Fruit fly (Drosophila melanogaster): ENCODE data around the gene CG17600.

The CG17600 gene

DNA sequence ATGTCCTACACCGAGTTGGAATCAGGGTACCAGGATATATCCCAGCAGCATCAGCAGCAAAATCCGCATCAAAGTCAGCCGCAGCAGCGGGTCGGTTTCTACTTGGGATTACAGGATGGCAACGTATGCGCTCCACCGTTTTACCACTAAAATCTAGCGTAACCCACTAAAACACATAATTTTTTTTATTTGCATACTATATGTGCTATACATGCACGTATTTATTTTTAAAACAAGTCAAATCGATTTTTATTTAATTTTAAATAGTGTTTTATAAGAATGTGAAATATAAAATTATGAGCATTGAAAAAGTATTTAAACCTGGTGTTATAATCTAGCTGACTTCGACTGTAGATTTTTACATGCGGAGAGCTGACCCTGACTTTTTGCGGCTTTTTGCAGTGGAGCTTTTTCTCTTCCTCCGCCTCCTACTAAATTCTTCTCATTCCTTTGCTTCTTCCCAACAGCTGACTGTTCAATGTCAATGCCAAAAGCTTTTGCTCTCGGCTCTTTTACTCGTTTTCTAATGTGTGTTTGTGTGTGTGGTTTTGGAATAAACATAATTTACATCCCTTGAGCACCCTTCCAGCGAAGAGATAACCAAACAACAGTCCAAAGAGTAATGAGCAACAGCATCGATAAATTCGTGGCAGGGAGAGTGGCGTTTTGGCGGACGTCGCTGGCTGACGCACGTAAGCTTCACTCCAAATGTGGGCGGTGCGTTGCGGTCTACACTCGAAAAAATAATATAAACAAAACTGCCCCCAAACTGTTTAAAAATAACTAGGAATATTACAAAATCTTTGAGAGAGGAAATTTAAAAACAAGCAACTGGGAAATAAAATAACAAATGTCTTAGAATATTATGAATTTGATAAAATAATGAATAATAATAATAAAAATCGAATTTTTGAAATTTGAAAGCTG, 27.1 kb upstream of the CG17600 start (continued):
- TF ChIP-seq ttk (GFP tag; IDR thresholded peaks at IDR 0.05) (peak; percentile 41; the same call in 1 of the 2 replicates), CG6765 (GFP tag; optimal IDR thresholded peaks at IDR 0.05) (no peak), Dfd (GFP tag; optimal IDR thresholded peaks at IDR 0.05) (no peak), CG7839 (tag; optimal IDR thresholded peaks at IDR 0.05) (peak; percentile 59), CG14050 (GFP tag; IDR thresholded peaks at IDR 0.05) (no peak), Optix (GFP tag; IDR thresholded peaks at IDR 0.05) (no peak), vvl (GFP tag; IDR thresholded peaks at IDR 0.05) (peak; percentile 56; the same call in 1 of the 2 replicates), Pdp1 (GFP tag; optimal IDR thresholded peaks at IDR 0.05) (no peak), tio (GFP tag; optimal IDR thresholded peaks at IDR 0.05) (no peak), CG10565 (GFP tag; optimal IDR thresholded peaks at IDR 0.05) (no peak), trh (GFP tag; optimal IDR thresholded peaks at IDR 0.05) (no peak), Rx (GFP tag; IDR thresholded peaks at IDR 0.05) (no peak), Scr (GFP tag; IDR thresholded peaks at IDR 0.05; ENCODE audit: partially characterized antibody) (no peak), CG2202 (tag; optimal IDR thresholded peaks at IDR 0.05) (no peak), tgo (GFP tag; IDR thresholded peaks at IDR 0.05) (peak; percentile 59; the same call in 2 of the 3 replicates), row (GFP tag; IDR thresholded peaks at IDR 0.05) (peak; percentile 37), Dref (GFP tag; IDR thresholded peaks at IDR 0.05) (no peak), insv (GFP tag; optimal IDR thresholded peaks at IDR 0.05) (no peak), az2 (GFP tag; optimal IDR thresholded peaks at IDR 0.05) (no peak), Ptx1 (GFP tag; IDR thresholded peaks at IDR 0.05) (peak; percentile 68), dmrt99B (tag; optimal IDR thresholded peaks at IDR 0.05) (peak; percentile 64), zfh1 (GFP tag; IDR thresholded peaks at IDR 0.05) (0 out of 3 replicates have a peak, but pooled peaks have one; percentile 5), p53 (GFP tag; optimal IDR thresholded peaks at IDR 0.05) (no peak), CG7928 (GFP tag; optimal IDR thresholded peaks at IDR 0.05) (no peak), CG3726 (GFP tag; IDR thresholded peaks at IDR 0.05) (0 out of 3 replicates have a peak, but pooled peaks have one; percentile 13), ewg (GFP tag; optimal IDR thresholded peaks at IDR 0.05) (no peak), CG13775 (GFP tag; optimal IDR thresholded peaks at IDR 0.05) (peak; percentile 38), CG15514 (GFP tag; optimal IDR thresholded peaks at IDR 0.05) (peak; percentile 6), trem (tag; optimal IDR thresholded peaks at IDR 0.05) (no peak), unpg (GFP tag; optimal IDR thresholded peaks at IDR 0.05) (peak; percentile 52), aop (GFP tag; IDR thresholded peaks at IDR 0.05) (no peak), CG7987 (GFP tag; optimal IDR thresholded peaks at IDR 0.05) (no peak), pum (GFP tag; optimal IDR thresholded peaks at IDR 0.05) (no peak), sqz (GFP tag; optimal IDR thresholded peaks at IDR 0.05) (no peak), CG10462 (GFP tag; optimal IDR thresholded peaks at IDR 0.05) (no peak), usp (GFP tag; optimal IDR thresholded peaks at IDR 0.05) (no peak), CG10321 (GFP tag; IDR thresholded peaks at IDR 0.05) (no peak), Drgx (GFP tag; IDR thresholded peaks at IDR 0.05) (no peak), CG6175 (GFP tag; IDR thresholded peaks at IDR 0.05) (peak; percentile 63; the same call in 2 of the 3 replicates), cad (GFP tag; optimal IDR thresholded peaks at IDR 0.05) (no peak), ken (GFP tag; IDR thresholded peaks at IDR 0.05) (no peak), CG30431 (GFP tag; optimal IDR thresholded peaks at IDR 0.05) (no peak), Hand (GFP tag; optimal IDR thresholded peaks at IDR 0.05) (no peak), tin (GFP tag; optimal IDR thresholded peaks at IDR 0.05) (peak; percentile 11), Fer2 (tag; optimal IDR thresholded peaks at IDR 0.05) (no peak), schlank (tag; optimal IDR thresholded peaks at IDR 0.05) (no peak), Taf1 (GFP tag; IDR thresholded peaks at IDR 0.05) (0 out of 2 replicates have a peak, but pooled peaks have one; percentile 8), al (GFP tag; IDR thresholded peaks at IDR 0.05) (peak; percentile 29; the same call in 1 of the 2 replicates), CG4424 (GFP tag; optimal IDR thresholded peaks at IDR 0.05) (peak; percentile 24), Gsc (GFP tag; IDR thresholded peaks at IDR 0.05) (no peak)

Measured in whole organism, embryonic.